Worm (Caenorhabditis elegans) whole organism, young adult: ENCODE results near the gene K03D3.2.
"Not testable (repeated sequence)": the region's sequence is repeated elsewhere in the genome, so short reads cannot be mapped to it uniquely, and the experiment has no call there.

Experiments used
- B0019.2 ChIP-seq: fragments of 200-800 bp; sonication (Bioruptor generic); conservative IDR thresholded peaks from 2 replicates; pipeline ENCODE4 v1.3.6; 2022; ENCODE audit warnings: missing genetic modification reagents, missing genetic modification characterization, missing compliant biosample characterization
- B0336.3 ChIP-seq: fragments of 200-800 bp; sonication (Bioruptor generic); IDR thresholded peaks from 2 replicates; pipeline ENCODE4 v1.3.6; 2022; ENCODE audit warnings: missing genetic modification characterization, missing compliant biosample characterization
- C17E4.6 ChIP-seq: fragments of 200-800 bp; sonication (Bioruptor generic); IDR thresholded peaks from 2 replicates; pipeline ENCODE4 v1.3.6; 2022; ENCODE audit warnings: missing genetic modification reagents, missing genetic modification characterization, missing compliant biosample characterization
- D2030.7 ChIP-seq: fragments of 200-800 bp; sonication (Bioruptor generic); IDR thresholded peaks from 2 replicates; pipeline ENCODE4 v1.3.6; 2022; ENCODE audit warnings: missing genetic modification reagents, missing genetic modification characterization, missing compliant biosample characterization
- F33H1.4 ChIP-seq: fragments of 200-800 bp; sonication (Bioruptor generic); IDR thresholded peaks from 2 replicates; pipeline ENCODE4 v1.3.6; 2022; ENCODE audit warnings: missing genetic modification reagents, missing genetic modification characterization, missing compliant biosample characterization
- F55B11.4 ChIP-seq: sonication (generic microtip); optimal IDR thresholded peaks from 2 replicates; lab custom pipeline; 2016; ENCODE audit warnings: missing compliant biosample characterization, missing genetic modification characterization, borderline replicate concordance; ENCODE audit not compliant: insufficient read depth
- F57C9.4 ChIP-seq: sonication (generic microtip); optimal IDR thresholded peaks from 2 replicates; lab custom pipeline; 2017; ENCODE audit warnings: mild to moderate bottlenecking, missing genetic modification characterization, missing compliant biosample characterization
- Y56A3A.18 ChIP-seq: fragments of 200-800 bp; sonication (Bioruptor generic); IDR thresholded peaks from 2 replicates; pipeline ENCODE4 v1.3.6; 2022; ENCODE audit warnings: missing genetic modification reagents, missing genetic modification characterization, missing compliant biosample characterization
- attf-6 ChIP-seq: fragments of 200-800 bp; sonication (Bioruptor generic); IDR thresholded peaks from 2 replicates; pipeline ENCODE4 v1.3.6; 2022; ENCODE audit warnings: missing genetic modification reagents, missing genetic modification characterization, missing compliant biosample characterization
- ccch-3 ChIP-seq: fragments of 200-800 bp; sonication (Bioruptor generic); optimal IDR thresholded peaks from 2 replicates; lab custom pipeline; 2018; ENCODE audit warnings: mild to moderate bottlenecking, missing genetic modification characterization, missing compliant biosample characterization
- cebp-2 ChIP-seq: fragments of 200-800 bp; sonication (Bioruptor generic); IDR thresholded peaks from 2 replicates; pipeline ENCODE4 v1.3.6; 2022; ENCODE audit warnings: missing genetic modification characterization, missing compliant biosample characterization
- ceh-79 ChIP-seq: sonication (generic microtip); optimal IDR thresholded peaks from 2 replicates; lab custom pipeline; 2017; ENCODE audit warnings: mild to moderate bottlenecking, missing genetic modification characterization, missing compliant biosample characterization
- ceh-91 ChIP-seq: fragments of 200-800 bp; sonication (Bioruptor generic); IDR thresholded peaks from 2 replicates; pipeline ENCODE4 v1.3.6; 2022; ENCODE audit warnings: missing genetic modification reagents, missing genetic modification characterization, missing compliant biosample characterization
- egl-18 ChIP-seq: fragments of 200-800 bp; sonication (Bioruptor generic); IDR thresholded peaks from 2 replicates; pipeline ENCODE4 v1.3.6; 2022; ENCODE audit warnings: missing genetic modification reagents, missing genetic modification characterization, missing compliant biosample characterization
- egrh-3 ChIP-seq: fragments of 200-800 bp; sonication (Bioruptor generic); IDR thresholded peaks from 2 replicates; pipeline ENCODE4 v1.3.6; 2022; ENCODE audit warnings: missing genetic modification reagents, missing genetic modification characterization, missing compliant biosample characterization
- ekl-4 ChIP-seq: fragments of 200-800 bp; sonication (Bioruptor generic); IDR thresholded peaks from 2 replicates; pipeline ENCODE4 v1.3.6; 2022; ENCODE audit warnings: missing genetic modification reagents, missing genetic modification characterization, missing compliant biosample characterization
- fkh-3 ChIP-seq: sonication (generic microtip); optimal IDR thresholded peaks from 2 replicates; lab custom pipeline; 2016; ENCODE audit warnings: mild to moderate bottlenecking, missing genetic modification characterization, missing compliant biosample characterization
- hlh-12 ChIP-seq: sonication (generic microtip); optimal IDR thresholded peaks from 2 replicates; lab custom pipeline; 2016; ENCODE audit warnings: missing genetic modification characterization, missing compliant biosample characterization
- hlh-26 ChIP-seq: fragments of 200-800 bp; sonication (Bioruptor generic); conservative IDR thresholded peaks from 2 replicates; pipeline ENCODE4 v1.3.6; 2022; ENCODE audit warnings: missing genetic modification reagents, missing genetic modification characterization, missing compliant biosample characterization
- hmg-20 ChIP-seq: fragments of 200-800 bp; sonication (Bioruptor generic); IDR thresholded peaks from 2 replicates; pipeline ENCODE4 v1.3.6; 2022; ENCODE audit warnings: missing genetic modification reagents, missing genetic modification characterization, missing compliant biosample characterization
- hrde-1 ChIP-seq: sonication (generic microtip); optimal IDR thresholded peaks from 2 replicates; lab custom pipeline; 2016; ENCODE audit warnings: missing genetic modification characterization, mild to moderate bottlenecking, missing compliant biosample characterization, moderate library complexity, missing genotype, missing genetic modification reagents, borderline replicate concordance
- let-607 ChIP-seq, 2 experiments: fragments of 200-800 bp in 1 of 2; sonication (Bioruptor generic) in 1 of 2; sonication (generic microtip) in 1 of 2; optimal IDR thresholded peaks; 2 replicates each; lab custom pipeline; 2016 to 2018; ENCODE audit warnings: mild to moderate bottlenecking in 2 of 2, missing compliant biosample characterization in 2 of 2, missing genetic modification characterization in 2 of 2, moderate library complexity in 2 of 2, missing genotype in 1 of 2
- lin-26 ChIP-seq: fragments of 200-800 bp; sonication (Bioruptor generic); IDR thresholded peaks from 2 replicates; pipeline ENCODE4 v1.3.6; 2022; ENCODE audit warnings: missing genetic modification reagents, missing genetic modification characterization, missing compliant biosample characterization
- lin-35 ChIP-seq, 3 experiments: fragments of 150-350 bp in 2 of 3; sonication (generic microtip) in 1 of 3; optimal IDR thresholded peaks; 2 replicates each; lab custom pipeline; 2014 to 2018; ENCODE audit warnings: missing biosample characterization in 3 of 3, missing genetic modification characterization in 3 of 3, missing genetic modification reagents in 3 of 3
- lin-54 ChIP-seq: fragments of 200-800 bp; sonication (Bioruptor generic); optimal IDR thresholded peaks from 2 replicates; lab custom pipeline; 2018; ENCODE audit warnings: mild to moderate bottlenecking, missing genetic modification characterization, missing compliant biosample characterization
- lir-1 ChIP-seq: fragments of 200-800 bp; sonication (Bioruptor generic); conservative IDR thresholded peaks from 2 replicates; pipeline ENCODE4 v1.3.6; 2022; ENCODE audit warnings: missing genetic modification reagents, missing genetic modification characterization, missing compliant biosample characterization
- lsl-1 ChIP-seq: fragments of 200-800 bp; sonication (Bioruptor generic); optimal IDR thresholded peaks from 2 replicates; lab custom pipeline; 2018; ENCODE audit warnings: mild to moderate bottlenecking, missing genetic modification characterization, moderate library complexity, missing compliant biosample characterization
- madf-10 ChIP-seq: sonication (generic microtip); optimal IDR thresholded peaks from 2 replicates; lab custom pipeline; 2016; ENCODE audit warnings: mild to moderate bottlenecking, missing genetic modification characterization, missing compliant biosample characterization
- mcd-1 ChIP-seq: fragments of 200-800 bp; sonication (Bioruptor generic); IDR thresholded peaks from 2 replicates; pipeline ENCODE4 v1.3.6; 2022; ENCODE audit warnings: missing genetic modification reagents, missing genetic modification characterization, missing compliant biosample characterization
- nhr-179 ChIP-seq: sonication (generic microtip); optimal IDR thresholded peaks from 2 replicates; lab custom pipeline; 2016; ENCODE audit warnings: mild to moderate bottlenecking, missing genetic modification characterization, missing compliant biosample characterization
- pbrm-1 ChIP-seq: fragments of 200-800 bp; sonication (Bioruptor generic); IDR thresholded peaks from 2 replicates; pipeline ENCODE4 v1.3.6; 2022; ENCODE audit warnings: missing genetic modification reagents, missing genetic modification characterization, missing compliant biosample characterization
- pha-4 ChIP-seq: fragments of 150-350 bp; sonication (generic microtip); optimal IDR thresholded peaks from 2 replicates; lab custom pipeline; 2014; ENCODE audit warnings: missing biosample characterization, missing genetic modification reagents, missing genetic modification characterization
- repo-1 ChIP-seq: sonication (generic microtip); optimal IDR thresholded peaks from 2 replicates; lab custom pipeline; 2017; ENCODE audit warnings: mild to moderate bottlenecking, missing genetic modification characterization, missing compliant biosample characterization
- snpc-3.4 ChIP-seq: sonication (generic microtip); optimal IDR thresholded peaks from 2 replicates; lab custom pipeline; 2017; ENCODE audit warnings: missing genetic modification characterization, mild to moderate bottlenecking, missing compliant biosample characterization, antibody characterized with exemption, moderate library complexity, missing genotype, missing genetic modification reagents
- snpc-4 ChIP-seq, 5 experiments: fragments of 150-350 bp in 1 of 5; sonication (generic microtip) in 4 of 5; optimal IDR thresholded peaks; 2 replicates each; lab custom pipeline; 2014 to 2018; ENCODE audit warnings: missing genetic modification characterization in 5 of 5, missing biosample characterization in 3 of 5, antibody characterized with exemption in 2 of 5, mild to moderate bottlenecking in 2 of 5, missing compliant biosample characterization in 2 of 5, missing genotype in 2 of 5, moderate library complexity in 2 of 5, missing genetic modification reagents in 1 of 5
- sptf-2 ChIP-seq: fragments of 200-800 bp; sonication (Bioruptor generic); optimal IDR thresholded peaks from 2 replicates; lab custom pipeline; 2018; ENCODE audit warnings: mild to moderate bottlenecking, missing genetic modification characterization, missing compliant biosample characterization
- tbx-9 ChIP-seq: sonication (generic microtip); optimal IDR thresholded peaks from 2 replicates; lab custom pipeline; 2016; ENCODE audit warnings: borderline replicate concordance, missing genetic modification characterization, inconsistent platforms, missing compliant biosample characterization
- unc-130 ChIP-seq: sonication (generic microtip); optimal IDR thresholded peaks from 2 replicates; lab custom pipeline; 2016; ENCODE audit warnings: missing genetic modification reagents, missing genetic modification characterization, missing compliant biosample characterization
- ztf-18 ChIP-seq: sonication (generic microtip); optimal IDR thresholded peaks from 2 replicates; lab custom pipeline; 2016; ENCODE audit warnings: missing genotype, mild to moderate bottlenecking, missing genetic modification characterization, missing compliant biosample characterization
- ztf-25 ChIP-seq: fragments of 200-800 bp; sonication (Bioruptor generic); IDR thresholded peaks from 2 replicates; pipeline ENCODE4 v1.3.6; 2022; ENCODE audit warnings: missing genetic modification reagents, missing genetic modification characterization, missing compliant biosample characterization
- ztf-28 ChIP-seq: fragments of 200-800 bp; sonication (Bioruptor generic); IDR thresholded peaks from 2 replicates; pipeline ENCODE4 v1.3.6; 2022; ENCODE audit warnings: missing genetic modification reagents, missing genetic modification characterization, missing compliant biosample characterization

Gene K03D3.2

DNA sequence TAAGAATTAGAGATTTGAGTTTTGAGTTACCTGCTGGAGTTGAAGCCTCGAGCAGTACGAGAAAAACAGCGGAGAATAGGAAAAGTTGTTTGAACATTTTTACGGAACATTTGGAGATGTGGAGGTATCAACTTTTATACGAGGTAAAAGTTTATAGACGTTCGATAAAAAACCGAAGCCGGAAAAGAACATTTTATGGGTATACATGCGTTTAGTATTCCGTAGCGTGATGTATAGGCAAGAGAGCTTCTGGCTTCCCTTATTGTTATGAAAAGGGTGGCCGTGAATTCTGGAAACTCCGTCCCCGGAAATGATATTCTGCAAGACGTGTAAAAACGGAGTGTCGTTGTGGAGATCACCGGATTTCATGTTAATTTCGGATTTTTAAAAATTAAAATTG lies 8.0 kb downstream of the K03D3.2 start, which contains the start of gene K03D3.5:
Gene K03D3.5 (minus strand): TSS at position 101 of the 400 bp plus-strand sequence.
- no peak for TF ChIP-seq egrh-3 (GFP tag; lab: Robert Waterston, UW)
- TF ChIP-seq pha-4 (tag; lab: Kevin White, UChicago): no peak
- no peak for TF ChIP-seq egl-18 (GFP tag; lab: Robert Waterston, UW)
- TF ChIP-seq mcd-1 (GFP tag; lab: Robert Waterston, UW): no peak
- no peak for TF ChIP-seq lir-1 (GFP tag; lab: Robert Waterston, UW)
- no peak for TF ChIP-seq fkh-3
- no peak for TF ChIP-seq ccch-3 (GFP tag; lab: Kevin White, UChicago)
- no peak for TF ChIP-seq lsl-1 (GFP tag; lab: Kevin White, UChicago)
- TF ChIP-seq F33H1.4 (GFP tag; lab: Robert Waterston, UW): no peak
- no peak for TF ChIP-seq cebp-2 (GFP tag; lab: Robert Waterston, UW)
- no peak for TF ChIP-seq madf-10 (tag; lab: Kevin White, UChicago)
- no peak for TF ChIP-seq F55B11.4
- no peak for TF ChIP-seq lin-35 (GFP tag; optimal IDR thresholded peaks at IDR 0.05; lab: Kevin White, UChicago)
- no peak for TF ChIP-seq let-607 (tag; optimal IDR thresholded peaks at IDR 0.05; lab: Kevin White, UChicago)
- no peak for TF ChIP-seq ztf-25 (GFP tag; lab: Robert Waterston, UW)

DNA sequence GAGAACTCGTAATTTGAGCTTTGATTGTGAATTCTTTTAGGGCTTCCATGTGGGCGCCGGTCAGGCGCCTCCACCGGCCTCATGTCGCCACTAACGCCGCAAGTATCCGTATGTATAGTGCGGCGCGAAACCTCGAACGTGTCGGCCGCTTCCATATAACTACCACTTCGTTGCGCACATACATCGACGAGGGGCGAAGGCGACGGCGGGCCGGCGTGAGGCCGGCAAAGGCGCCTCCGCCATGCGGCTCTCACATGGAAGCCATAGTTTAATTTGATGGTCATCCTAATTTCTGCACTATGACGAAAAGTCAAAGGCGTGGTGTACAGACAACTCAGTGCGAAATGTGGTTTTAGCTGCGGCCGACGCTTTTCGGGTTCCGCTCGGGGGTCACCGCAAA lies 18.3 kb downstream of the K03D3.2 start:
- 0 out of 2 replicates have a peak, but pooled peaks have one; percentile 40 for TF ChIP-seq ztf-28 (GFP tag; lab: Robert Waterston, UW)
- no peak for TF ChIP-seq repo-1 (tag; lab: Kevin White, UChicago)
- 0 out of 2 replicates have a peak, but pooled peaks have one; percentile 6 for TF ChIP-seq egrh-3 (GFP tag; lab: Robert Waterston, UW)
- no peak for TF ChIP-seq unc-130 (GFP tag; lab: Kevin White, UChicago)
- no peak for TF ChIP-seq C17E4.6
- TF ChIP-seq hrde-1: no peak
- no peak for TF ChIP-seq snpc-4 (GFP tag; optimal IDR thresholded peaks at IDR 0.05; lab: Kevin White, UChicago)
- TF ChIP-seq snpc-4 (tag; optimal IDR thresholded peaks at IDR 0.05; lab: Kevin White, UChicago): peak in 1 of 4 experiments; percentile 80

DNA sequence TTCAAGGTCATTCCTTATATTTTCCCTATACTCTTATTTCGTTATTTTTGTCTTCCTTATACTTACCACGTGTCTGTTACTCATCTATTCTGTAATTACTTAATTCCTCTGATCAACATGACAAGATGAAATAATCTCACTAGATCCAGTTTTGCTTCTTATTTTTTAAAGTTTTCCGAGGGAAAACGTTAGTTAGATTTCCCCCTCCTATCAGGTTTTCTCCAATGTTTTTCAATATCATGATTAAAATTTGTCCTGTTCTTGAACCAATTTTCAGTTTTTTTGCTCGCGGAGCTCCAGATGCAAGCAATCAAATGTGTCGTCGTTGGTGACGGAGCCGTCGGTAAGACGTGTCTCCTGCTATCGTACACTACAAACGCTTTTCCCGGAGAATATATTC lies 20.5 kb downstream of the K03D3.2 start, which contains the start of gene rac-2:
Gene rac-2 (plus strand): TSS at position 301 of the 400 bp plus-strand sequence.
- TF ChIP-seq repo-1 (tag; lab: Kevin White, UChicago); snpc-4 (GFP tag; optimal IDR thresholded peaks at IDR 0.05; lab: Kevin White, UChicago); snpc-4 (tag; optimal IDR thresholded peaks at IDR 0.05; lab: Kevin White, UChicago); ztf-18 (tag; lab: Kevin White, UChicago): not testable (repeated sequence)

DNA sequence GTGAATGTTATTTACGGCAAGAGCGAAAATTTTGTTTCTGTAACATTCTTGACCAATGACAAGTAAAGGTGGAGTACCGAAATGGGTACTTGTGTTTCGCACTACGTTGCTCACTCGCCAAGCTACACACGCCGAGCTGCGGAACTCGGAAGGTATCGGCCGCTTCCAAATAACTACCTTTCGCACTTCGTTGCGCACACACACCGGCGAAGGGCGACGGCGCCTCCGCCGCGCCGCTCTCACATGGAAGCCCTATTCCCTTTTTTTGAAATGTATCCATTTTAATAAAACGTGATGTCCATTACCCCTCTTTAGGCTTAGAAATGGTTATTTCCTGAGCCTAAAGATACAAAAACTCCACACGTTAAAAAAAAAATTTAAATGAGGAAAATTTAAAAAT lies 21.5 kb downstream of the K03D3.2 start:
- peak; percentile 82; the same call in 1 of the 2 replicates for TF ChIP-seq attf-6 (GFP tag; lab: Robert Waterston, UW)
- TF ChIP-seq B0336.3: no peak
- no peak for TF ChIP-seq snpc-3.4
- TF ChIP-seq hlh-26 (GFP tag; lab: Robert Waterston, UW): no peak
- no peak for TF ChIP-seq Y56A3A.18 (GFP tag; lab: Robert Waterston, UW)
- no peak for TF ChIP-seq snpc-4 (GFP tag; optimal IDR thresholded peaks at IDR 0.05; lab: Kevin White, UChicago)
- TF ChIP-seq snpc-4 (tag; optimal IDR thresholded peaks at IDR 0.05; lab: Kevin White, UChicago): peak in 2 of 4 experiments; percentile 73 to 80

- no peak for TF ChIP-seq F57C9.4 (tag; lab: Kevin White, UChicago)
- no peak for TF ChIP-seq ceh-91 (GFP tag; lab: Robert Waterston, UW)
- no peak for TF ChIP-seq attf-6 (GFP tag; lab: Robert Waterston, UW)
- no peak for TF ChIP-seq sptf-2
- TF ChIP-seq ekl-4: no peak
- TF ChIP-seq nhr-179 (tag; lab: Kevin White, UChicago): no peak
- no peak for TF ChIP-seq B0336.3
- TF ChIP-seq lin-54: no peak
- no peak for TF ChIP-seq hlh-12 (tag; lab: Kevin White, UChicago)
- no peak for TF ChIP-seq pbrm-1
- no peak for TF ChIP-seq B0019.2 (GFP tag; lab: Robert Waterston, UW)
- TF ChIP-seq ceh-79 (tag; lab: Kevin White, UChicago): no peak
- no peak for TF ChIP-seq D2030.7
- TF ChIP-seq hmg-20: no peak
- TF ChIP-seq tbx-9: no peak
- TF ChIP-seq lin-26 (GFP tag; lab: Robert Waterston, UW): no peak
These were observed 29.6 kb downstream of the K03D3.2 start, which contains the start of gene srz-72 for ce11 chrIV:16298851-16299250. TSS of gene srz-72 (plus strand) at chrIV:16299151.
